Worm (Caenorhabditis elegans) whole organism, early embryonic: ENCODE results near the gene T10G3.1.

Experiments used
- B0310.2 ChIP-seq: sonication (generic microtip); optimal IDR thresholded peaks from 2 replicates; lab custom pipeline; 2016; ENCODE audit warnings: mild to moderate bottlenecking, missing genetic modification characterization, missing compliant biosample characterization
- F13C5.2 ChIP-seq: sonication (generic microtip); optimal IDR thresholded peaks from 2 replicates; lab custom pipeline; 2017; ENCODE audit warnings: mild to moderate bottlenecking, missing genetic modification characterization, inconsistent platforms, missing compliant biosample characterization
- aly-1 ChIP-seq: sonication (generic microtip); optimal IDR thresholded peaks from 2 replicates; lab custom pipeline; 2016; ENCODE audit warnings: missing genetic modification characterization, missing compliant biosample characterization
- ama-1 ChIP-seq: fragments of 150-350 bp; optimal IDR thresholded peaks from 2 replicates; lab custom pipeline; 2014
- ceh-13 ChIP-seq: fragments of 200-800 bp; sonication (Bioruptor generic); optimal IDR thresholded peaks from 2 replicates; lab custom pipeline; 2018; ENCODE audit warnings: mild to moderate bottlenecking, missing genetic modification characterization, missing compliant biosample characterization
- ceh-36 ChIP-seq: sonication (generic microtip); optimal IDR thresholded peaks from 2 replicates; lab custom pipeline; 2016; ENCODE audit warnings: missing genetic modification characterization, inconsistent platforms, missing compliant biosample characterization
- ets-7 ChIP-seq: sonication (generic microtip); optimal IDR thresholded peaks from 2 replicates; lab custom pipeline; 2016; ENCODE audit warnings: missing genotype, missing genetic modification characterization, missing compliant biosample characterization
- flt-1 ChIP-seq: fragments of 200-800 bp; sonication (Bioruptor generic); IDR thresholded peaks from 2 replicates; pipeline ENCODE4 v1.3.6; 2022; ENCODE audit warnings: missing genetic modification characterization, missing compliant biosample characterization
- hmbx-1 ChIP-seq: sonication (generic microtip); optimal IDR thresholded peaks from 2 replicates; lab custom pipeline; 2016; ENCODE audit warnings: mild to moderate bottlenecking, missing genetic modification characterization, missing compliant biosample characterization
- hmg-4 ChIP-seq: fragments of 200-800 bp; sonication (Bioruptor generic); optimal IDR thresholded peaks from 2 replicates; lab custom pipeline; 2018; ENCODE audit warnings: mild to moderate bottlenecking, missing genetic modification characterization, missing compliant biosample characterization
- hnd-1 ChIP-seq: sonication (generic microtip); optimal IDR thresholded peaks from 2 replicates; lab custom pipeline; 2016; ENCODE audit warnings: missing genetic modification characterization, missing compliant biosample characterization
- pes-1 ChIP-seq: fragments of 200-800 bp; sonication (Bioruptor generic); IDR thresholded peaks from 2 replicates; pipeline ENCODE4 v1.3.6; 2022; ENCODE audit warnings: missing genetic modification reagents, missing genetic modification characterization, missing compliant biosample characterization
- scrt-1 ChIP-seq: fragments of 200-800 bp; sonication (Bioruptor generic); IDR thresholded peaks from 2 replicates; pipeline ENCODE4 v1.3.6; 2022; ENCODE audit warnings: missing genetic modification characterization, missing compliant biosample characterization
- sea-1 ChIP-seq: fragments of 200-800 bp; sonication (Bioruptor generic); conservative IDR thresholded peaks from 2 replicates; pipeline ENCODE4 v1.3.6; 2022; ENCODE audit warnings: missing genetic modification characterization, missing compliant biosample characterization
- tbx-11 ChIP-seq: fragments of 200-800 bp; sonication (Bioruptor generic); IDR thresholded peaks from 2 replicates; pipeline ENCODE4 v1.3.6; 2022; ENCODE audit warnings: missing genetic modification characterization, missing compliant biosample characterization
- tbx-37 ChIP-seq: fragments of 200-800 bp; sonication (Bioruptor generic); conservative IDR thresholded peaks from 2 replicates; pipeline ENCODE4 v1.3.6; 2022; ENCODE audit warnings: missing genetic modification reagents, missing genetic modification characterization, missing compliant biosample characterization
- tra-4 ChIP-seq: sonication (generic microtip); optimal IDR thresholded peaks from 2 replicates; lab custom pipeline; 2017; ENCODE audit warnings: missing genetic modification characterization, missing compliant biosample characterization

Gene T10G3.1

DNA sequence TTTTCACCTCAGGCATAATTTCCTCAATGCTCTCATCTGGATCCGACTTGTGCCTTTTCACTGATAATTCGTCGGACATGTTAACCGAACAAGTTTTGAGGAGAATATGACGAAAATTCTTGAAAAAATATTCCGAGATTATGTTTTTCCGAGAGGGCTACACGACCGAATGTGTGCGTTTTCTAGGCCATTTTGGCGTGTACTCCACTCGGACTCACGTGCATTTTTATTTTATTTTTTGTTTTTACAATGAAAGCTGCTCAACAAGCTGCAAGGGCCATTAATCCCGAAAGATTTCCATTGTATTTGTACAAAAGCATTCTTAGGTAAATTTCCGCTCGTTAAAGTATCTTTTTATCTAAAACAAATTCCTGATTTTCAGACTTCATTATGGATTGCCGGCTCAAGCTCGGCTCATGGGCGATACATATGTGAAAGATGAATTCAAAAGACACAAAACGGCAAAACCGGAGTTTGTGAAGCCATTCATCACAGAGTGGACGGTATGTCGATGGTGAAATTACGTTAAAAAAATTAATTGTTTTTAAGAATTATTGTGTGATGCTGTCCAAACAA is 5.2 kb downstream of the T10G3.1 start, which contains the start of the genes F25H9.6 and F25H9.7:
TSS of gene F25H9.6 (minus strand) at position 172 of the 576 bp plus-strand sequence.
TSS of gene F25H9.7 (plus strand) at position 187 of the 576 bp plus-strand sequence.
- no peak for TF ChIP-seq hmg-4
- no peak for TF ChIP-seq aly-1
- no peak for TF ChIP-seq ama-1 (lab: Kevin White, UChicago)
- TF ChIP-seq scrt-1 (GFP tag; lab: Robert Waterston, UW) = 0 out of 2 replicates have a peak, but pooled peaks have one; percentile 32
- TF ChIP-seq hmbx-1 (tag; lab: Kevin White, UChicago) = no peak
- no peak for TF ChIP-seq sea-1 (GFP tag; lab: Robert Waterston, UW)
- TF ChIP-seq B0310.2 = no peak
- TF ChIP-seq pes-1 (GFP tag; lab: Robert Waterston, UW) = peak; percentile 72
- peak; percentile 89 for TF ChIP-seq tbx-37
- TF ChIP-seq ets-7 (tag; lab: Kevin White, UChicago) = peak; percentile 37
- TF ChIP-seq ceh-13 = no peak
- TF ChIP-seq F13C5.2 (tag; lab: Kevin White, UChicago) = peak; percentile 64
- TF ChIP-seq flt-1 (GFP tag; lab: Robert Waterston, UW) = peak; percentile 58
- no peak for TF ChIP-seq tra-4 (tag; lab: Kevin White, UChicago)
- 0 out of 2 replicates have a peak, but pooled peaks have one; percentile 17 for TF ChIP-seq tbx-11 (GFP tag; lab: Robert Waterston, UW)
- peak; percentile 7 for TF ChIP-seq hnd-1
- no peak for TF ChIP-seq ceh-36 (tag; lab: Kevin White, UChicago)

ce11 chrV:13464123-13464522 is 9.4 kb downstream of the T10G3.1 start:
- no peak for TF ChIP-seq tra-4 (tag; lab: Kevin White, UChicago)
- TF ChIP-seq ets-7 (tag; lab: Kevin White, UChicago) = no peak

ce11 chrV:13462974-13463373 is 10.5 kb downstream of the T10G3.1 start, which contains the start of gene frm-10:
Gene frm-10 (plus strand): TSS chrV:13463207.
- TF ChIP-seq ceh-13 (no peak), aly-1 (no peak), tbx-37 (no peak), pes-1 (GFP tag; lab: Robert Waterston, UW) (no peak), ama-1 (lab: Kevin White, UChicago) (no peak), hmbx-1 (tag; lab: Kevin White, UChicago) (no peak), tra-4 (tag; lab: Kevin White, UChicago) (no peak), B0310.2 (no peak), ceh-36 (tag; lab: Kevin White, UChicago) (no peak), hmg-4 (no peak), sea-1 (GFP tag; lab: Robert Waterston, UW) (no peak), flt-1 (GFP tag; lab: Robert Waterston, UW) (no peak), scrt-1 (GFP tag; lab: Robert Waterston, UW) (no peak), F13C5.2 (tag; lab: Kevin White, UChicago) (no peak), hnd-1 (no peak), tbx-11 (GFP tag; lab: Robert Waterston, UW) (no peak), ets-7 (tag; lab: Kevin White, UChicago) (no peak)

DNA sequence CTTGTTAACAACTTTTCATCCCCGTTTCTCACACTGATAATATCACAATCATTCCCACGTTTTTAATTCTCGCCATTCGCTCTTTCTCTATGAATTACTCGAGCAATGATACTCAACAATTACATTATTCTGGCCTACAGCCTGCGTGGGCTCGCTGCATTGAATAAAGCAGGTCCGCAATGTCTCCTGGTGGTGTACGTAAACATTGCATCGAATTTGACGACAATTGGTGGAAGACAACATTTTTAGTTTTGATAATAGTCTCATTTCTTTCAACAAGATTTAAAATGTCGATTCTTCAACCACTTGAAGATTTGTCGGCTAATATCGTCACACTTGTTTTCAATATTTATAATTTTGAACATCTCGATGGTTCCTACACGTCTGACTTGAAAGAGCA is 14.2 kb downstream of the T10G3.1 start, which contains the start of gene bath-39:
TSS of gene bath-39 (plus strand) at position 137 of the 400 bp plus-strand sequence.
- no peak for TF ChIP-seq tbx-37
- TF ChIP-seq pes-1 (GFP tag; lab: Robert Waterston, UW) = no peak
- TF ChIP-seq ets-7 (tag; lab: Kevin White, UChicago) = no peak
- TF ChIP-seq F13C5.2 (tag; lab: Kevin White, UChicago) = peak; percentile 30
- no peak for TF ChIP-seq tra-4 (tag; lab: Kevin White, UChicago)

ce11 chrV:13457858-13458257 is 15.6 kb downstream of the T10G3.1 start, which contains the start of gene F25H9.2:
Gene F25H9.2 (plus strand): TSS chrV:13458083.
- TF ChIP-seq tbx-37 (no peak), ceh-13 (no peak), flt-1 (GFP tag; lab: Robert Waterston, UW) (no peak), ets-7 (tag; lab: Kevin White, UChicago) (no peak)

ce11 chrV:13455448-13455847 is 18.0 kb downstream of the T10G3.1 start, which contains the start of gene lurp-3:
Gene lurp-3 (plus strand): TSS chrV:13455748.
- TF ChIP-seq tra-4 (tag; lab: Kevin White, UChicago) = no peak

- no peak for TF ChIP-seq flt-1 (GFP tag; lab: Robert Waterston, UW)
- TF ChIP-seq hmbx-1 (tag; lab: Kevin White, UChicago) = no peak
- TF ChIP-seq ama-1 (lab: Kevin White, UChicago) = no peak
- no peak for TF ChIP-seq B0310.2
- TF ChIP-seq scrt-1 (GFP tag; lab: Robert Waterston, UW) = no peak
- TF ChIP-seq hmg-4 = no peak
- TF ChIP-seq tbx-37 = no peak
- TF ChIP-seq ceh-13 = no peak
- no peak for TF ChIP-seq aly-1
- no peak for TF ChIP-seq F13C5.2 (tag; lab: Kevin White, UChicago)
- TF ChIP-seq sea-1 (GFP tag; lab: Robert Waterston, UW) = no peak
- no peak for TF ChIP-seq tbx-11 (GFP tag; lab: Robert Waterston, UW)
- TF ChIP-seq hnd-1 = no peak
- no peak for TF ChIP-seq pes-1 (GFP tag; lab: Robert Waterston, UW)
- no peak for TF ChIP-seq ets-7 (tag; lab: Kevin White, UChicago)
- no peak for TF ChIP-seq tra-4 (tag; lab: Kevin White, UChicago)
- no peak for TF ChIP-seq ceh-36 (tag; lab: Kevin White, UChicago)
Measured at ce11 chrV:13453334-13453733, 20.1 kb downstream of the T10G3.1 start, which contains the start of gene lurp-2. Gene lurp-2 (plus strand): TSS chrV:13453634.
